Fruit fly (Drosophila melanogaster) whole organism: Measurements from ENCODE around the gene cv.

Experiments used
- CG8478 ChIP-seq: fragments of >200 bp; optimal IDR thresholded peaks from 2 replicates; lab custom pipeline; 2018; ENCODE audit warnings: inconsistent platforms
- Dll ChIP-seq: fragments of >200 bp; optimal IDR thresholded peaks from 2 replicates; lab custom pipeline; 2017
- EcR ChIP-seq, 2 experiments: fragments of >200 bp; optimal IDR thresholded peaks; 2 replicates each; lab custom pipeline; 2017; ENCODE audit warnings: missing biosample characterization in 2 of 2, missing genetic modification characterization in 2 of 2, missing genetic modification reagents in 2 of 2
- pan ChIP-seq: fragments of >200 bp; optimal IDR thresholded peaks from 2 replicates; lab custom pipeline; 2017
- psq ChIP-seq: fragments of >200 bp; optimal IDR thresholded peaks from 2 replicates; lab custom pipeline; 2017
- usp ChIP-seq: fragments of >200 bp; optimal IDR thresholded peaks from 2 replicates; lab custom pipeline; 2017; ENCODE audit warnings: missing biosample characterization, missing genetic modification characterization, mixed read lengths

Gene cv

DNA sequence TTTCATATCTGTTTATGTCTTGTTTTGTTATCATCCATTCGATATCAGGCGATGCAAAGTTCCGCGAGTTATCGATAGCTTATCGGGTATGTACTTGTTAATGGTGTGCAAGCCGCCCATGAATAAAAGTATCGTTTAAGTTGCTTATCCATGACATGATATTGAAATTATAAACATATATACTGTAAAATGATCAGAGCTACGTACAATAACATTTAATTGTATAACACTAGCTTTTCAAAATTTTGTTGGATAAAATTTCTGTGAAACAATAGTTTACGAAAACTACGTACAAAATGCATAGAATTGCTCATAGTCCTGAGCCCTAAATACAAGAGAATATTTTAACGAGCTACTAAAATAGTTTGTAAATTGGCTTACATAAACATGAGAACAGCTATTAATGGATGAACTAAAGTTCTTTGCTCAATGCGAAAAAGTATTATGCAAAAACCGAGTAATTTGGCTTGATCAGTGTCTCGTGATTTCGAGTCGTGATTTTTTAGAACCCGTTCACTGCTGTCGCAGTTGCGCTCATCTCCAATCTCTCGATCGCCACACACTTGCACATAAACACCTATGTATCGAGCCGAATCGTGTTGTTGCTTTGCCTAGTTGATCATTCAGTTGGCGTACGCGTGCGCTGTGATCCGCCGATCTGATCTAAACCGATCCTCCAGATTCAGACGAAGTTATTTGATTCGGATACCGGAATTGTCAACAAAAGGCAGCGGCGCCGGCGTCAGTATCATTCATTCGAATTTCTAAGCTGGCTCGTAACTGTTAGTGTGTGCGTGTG lies at the start of gene cv, which contains the start of gene PGAP1:
TSS of gene cv (plus strand) at position 586 of the 799 bp plus-strand sequence.
TSS of gene PGAP1 (minus strand) at position 57 of the 799 bp plus-strand sequence.
- TF ChIP-seq psq = no peak
- no peak for TF ChIP-seq EcR (GFP tag; optimal IDR thresholded peaks at IDR 0.05; lab: Kevin White, UChicago)
- TF ChIP-seq usp (GFP tag; lab: Kevin White, UChicago) = no peak

- TF ChIP-seq Dll (lab: Kevin White, UChicago) (no peak), CG8478 (lab: Kevin White, UChicago) (no peak), EcR (GFP tag; optimal IDR thresholded peaks at IDR 0.05; lab: Kevin White, UChicago) (no peak), usp (GFP tag; lab: Kevin White, UChicago) (no peak), psq (no peak), pan (lab: Kevin White, UChicago) (no peak)
Measured at dm6 chrX:5646228-5646627, 43.6 kb upstream of the cv start.

- TF ChIP-seq Dll (lab: Kevin White, UChicago) (no peak), EcR (GFP tag; optimal IDR thresholded peaks at IDR 0.05; lab: Kevin White, UChicago) (no peak), CG8478 (lab: Kevin White, UChicago) (no peak), psq (no peak), usp (GFP tag; lab: Kevin White, UChicago) (no peak), pan (lab: Kevin White, UChicago) (no peak)
Measured at dm6 chrX:5648437-5648959, 41.3 kb upstream of the cv start, which contains the start of gene OtopLa. Gene OtopLa, minus strand, starts transcription at chrX:5648487.

DNA sequence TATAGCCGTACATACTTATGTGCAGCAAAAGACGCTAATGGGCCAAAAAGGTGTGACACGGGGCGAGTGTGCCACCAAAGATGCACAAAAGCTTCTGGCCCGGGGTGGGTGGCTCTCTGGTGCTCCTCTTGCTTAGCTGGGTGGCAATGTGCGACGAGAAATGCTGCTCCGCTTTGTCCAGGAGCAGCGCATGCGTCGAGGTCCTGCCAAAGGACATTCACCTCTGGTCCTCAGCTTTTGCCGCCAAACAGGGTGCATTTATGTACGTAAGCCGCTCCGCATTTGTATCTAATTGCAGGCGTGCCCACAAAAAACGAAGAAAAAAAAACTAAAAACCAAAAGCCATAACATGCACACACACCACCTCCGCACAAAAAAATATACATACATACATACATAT lies 40.4 kb upstream of the cv start:
- no peak for TF ChIP-seq usp (GFP tag; lab: Kevin White, UChicago)
- TF ChIP-seq Dll (lab: Kevin White, UChicago) = no peak
- TF ChIP-seq psq = no peak
- no peak for TF ChIP-seq CG8478 (lab: Kevin White, UChicago)
- no peak for TF ChIP-seq pan (lab: Kevin White, UChicago)
- TF ChIP-seq EcR (GFP tag; optimal IDR thresholded peaks at IDR 0.05; lab: Kevin White, UChicago) = no peak

DNA sequence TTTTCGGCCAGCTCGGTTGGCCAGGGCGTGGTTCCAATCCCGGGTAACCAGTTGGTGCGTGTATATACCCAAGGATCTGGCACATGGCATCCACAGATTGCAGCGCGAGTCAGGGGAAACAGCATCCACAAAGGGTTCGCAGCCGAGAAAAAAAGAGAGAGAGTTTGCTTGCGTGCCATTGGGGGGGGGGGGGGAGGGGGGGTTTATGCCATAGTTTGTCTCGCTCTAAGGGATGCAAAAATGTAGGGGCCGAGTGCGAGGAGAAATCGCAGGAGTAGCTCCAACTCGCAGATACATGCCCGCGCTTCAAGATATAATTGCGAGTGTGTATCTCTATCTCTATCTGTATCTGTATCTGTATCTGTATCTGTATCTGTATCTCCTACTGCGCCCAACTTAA lies 39.8 kb upstream of the cv start:
- no peak for TF ChIP-seq psq

- TF ChIP-seq psq (no peak), usp (GFP tag; lab: Kevin White, UChicago) (no peak), EcR (GFP tag; optimal IDR thresholded peaks at IDR 0.05; lab: Kevin White, UChicago) (no peak), pan (lab: Kevin White, UChicago) (no peak), CG8478 (lab: Kevin White, UChicago) (no peak), Dll (lab: Kevin White, UChicago) (no peak)
Measured at dm6 chrX:5661971-5662370, 27.8 kb upstream of the cv start.

DNA sequence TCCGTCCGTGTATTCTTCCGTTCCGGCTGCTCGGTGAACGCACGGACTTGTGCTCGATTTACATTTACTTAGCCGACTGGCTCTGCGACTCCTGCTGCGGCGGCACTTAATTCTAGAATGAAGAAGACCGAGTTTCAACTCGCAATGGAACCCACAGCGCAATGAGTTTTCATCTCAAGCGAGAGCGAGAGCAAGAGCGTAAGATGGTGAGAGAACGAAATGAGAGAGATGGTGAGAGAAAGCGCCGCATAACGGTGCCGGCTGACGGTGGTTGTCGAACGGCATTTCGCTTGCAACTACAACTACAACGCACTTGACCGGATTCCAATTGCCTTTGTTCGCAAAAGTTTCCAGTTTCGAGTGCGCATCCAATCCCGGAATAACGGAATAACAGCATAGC lies 27.0 kb upstream of the cv start, which contains the start of gene OtopLc:
TSS of gene OtopLc (minus strand) at position 101 of the 400 bp plus-strand sequence.
- TF ChIP-seq usp (GFP tag; lab: Kevin White, UChicago) (no peak), CG8478 (lab: Kevin White, UChicago) (no peak), psq (no peak), EcR (GFP tag; optimal IDR thresholded peaks at IDR 0.05; lab: Kevin White, UChicago) (no peak), Dll (lab: Kevin White, UChicago) (no peak)

DNA sequence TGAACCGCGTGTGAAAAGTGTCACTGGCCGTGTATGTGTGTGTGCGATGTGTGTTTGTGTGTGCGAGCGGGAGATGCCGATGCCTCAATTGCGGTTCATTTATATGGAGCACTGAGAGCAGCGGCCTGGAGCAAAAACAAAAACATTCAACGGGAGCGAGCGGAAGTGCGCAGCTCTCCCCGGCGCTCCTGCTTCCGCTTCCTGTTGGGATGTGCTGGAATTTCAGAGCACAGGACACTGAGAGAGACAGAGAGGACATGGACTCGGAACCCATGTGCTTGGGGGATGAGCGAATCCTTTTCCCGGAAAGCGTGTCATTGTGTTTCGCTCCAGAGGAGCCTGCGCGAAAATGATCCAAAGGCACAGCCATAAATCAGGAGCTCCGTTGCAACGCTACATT lies 25.6 kb upstream of the cv start:
- TF ChIP-seq Dll (lab: Kevin White, UChicago) = no peak
- TF ChIP-seq pan (lab: Kevin White, UChicago) = no peak
- TF ChIP-seq EcR (GFP tag; optimal IDR thresholded peaks at IDR 0.05; lab: Kevin White, UChicago) = no peak
- TF ChIP-seq psq = no peak
- TF ChIP-seq CG8478 (lab: Kevin White, UChicago) = no peak
- no peak for TF ChIP-seq usp (GFP tag; lab: Kevin White, UChicago)

- no peak for TF ChIP-seq EcR (GFP tag; optimal IDR thresholded peaks at IDR 0.05; lab: Kevin White, UChicago)
- TF ChIP-seq CG8478 (lab: Kevin White, UChicago) = no peak
- TF ChIP-seq psq = no peak
- no peak for TF ChIP-seq pan (lab: Kevin White, UChicago)
- TF ChIP-seq Dll (lab: Kevin White, UChicago) = no peak
- TF ChIP-seq usp (GFP tag; lab: Kevin White, UChicago) = no peak
Measured at dm6 chrX:5665902-5666301, 23.9 kb upstream of the cv start, which contains the start of the genes Sirt4 and CG4119. Gene Sirt4, minus strand, starts transcription at chrX:5665940. Gene CG4119, plus strand, starts transcription at chrX:5666052.

DNA sequence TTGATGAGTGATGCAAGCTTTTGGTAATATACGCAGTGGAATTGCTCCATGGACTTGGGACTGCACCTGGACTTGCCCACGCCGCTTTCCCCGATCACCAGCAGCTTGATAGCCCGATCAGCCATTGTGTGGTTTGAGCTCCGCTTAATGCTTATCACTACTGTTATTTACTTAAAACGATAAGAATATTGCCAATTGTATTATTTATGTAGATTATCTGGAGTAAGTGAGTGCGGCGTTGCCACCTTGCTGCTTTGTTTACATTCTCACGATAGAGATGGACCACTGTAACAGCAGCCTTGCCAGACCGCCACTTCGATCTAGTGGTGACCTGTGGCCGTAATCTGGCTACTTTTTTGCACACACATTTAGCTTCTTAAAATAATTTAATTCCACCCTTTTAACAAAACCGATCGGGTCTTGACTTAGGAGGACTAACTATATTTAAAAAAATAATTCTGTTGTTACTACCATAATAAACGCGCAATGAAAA lies 18.2 kb upstream of the cv start, which contains the start of gene Rab18:
TSS of gene Rab18 (minus strand) at position 276 of the 493 bp plus-strand sequence.
- no peak for TF ChIP-seq usp (GFP tag; lab: Kevin White, UChicago)
- no peak for TF ChIP-seq pan (lab: Kevin White, UChicago)

dm6 chrX:5672243-5673051 lies 17.4 kb upstream of the cv start, which contains the start of gene RpL35:
Gene RpL35, plus strand, starts transcription at chrX:5672401.
- TF ChIP-seq psq = no peak
